Worm (Caenorhabditis elegans) whole organism, L1 larva: Measurements from ENCODE around the gene Y62E10A.6.

ENCODE experiments used
- C16A3.4 ChIP-seq: fragments of 150-350 bp; optimal IDR thresholded peaks from 2 replicates; lab custom pipeline; 2014; ENCODE audit warnings: missing biosample characterization, missing genetic modification characterization
- C34B4.2 ChIP-seq: sonication (generic microtip); optimal IDR thresholded peaks from 2 replicates; lab custom pipeline; 2017; ENCODE audit warnings: mild to moderate bottlenecking, missing genetic modification characterization, missing compliant biosample characterization
- F16B12.6 ChIP-seq: fragments of 150-350 bp; optimal IDR thresholded peaks from 2 replicates; lab custom pipeline; 2014; ENCODE audit warnings: missing biosample characterization, missing genetic modification characterization
- alr-1 ChIP-seq: fragments of 200-800 bp; sonication (Bioruptor generic); optimal IDR thresholded peaks from 2 replicates; lab custom pipeline; 2018; ENCODE audit warnings: borderline replicate concordance, mild to moderate bottlenecking, missing genetic modification characterization, missing compliant biosample characterization
- aly-2 ChIP-seq: fragments of 150-350 bp; optimal IDR thresholded peaks from 2 replicates; lab custom pipeline; 2014; ENCODE audit warnings: missing biosample characterization, missing genetic modification characterization
- ama-1 ChIP-seq: fragments of 150-350 bp; optimal IDR thresholded peaks from 2 replicates; lab custom pipeline; 2014
- blmp-1 ChIP-seq: fragments of 150-350 bp; optimal IDR thresholded peaks from 2 replicates; lab custom pipeline; 2014; ENCODE audit warnings: missing biosample characterization, missing genetic modification characterization
- ceh-8 ChIP-seq: fragments of 200-800 bp; sonication (Bioruptor generic); optimal IDR thresholded peaks from 2 replicates; lab custom pipeline; 2018; ENCODE audit warnings: mild to moderate bottlenecking, missing genetic modification characterization, moderate library complexity, missing compliant biosample characterization
- ceh-82 ChIP-seq, 3 experiments: fragments of 150-350 bp in 1 of 3; sonication (generic microtip) in 2 of 3; optimal IDR thresholded peaks; 2 replicates each; lab custom pipeline; 2014 to 2017; ENCODE audit warnings: missing biosample characterization in 3 of 3, missing genetic modification characterization in 3 of 3
- dpl-1 ChIP-seq, 3 experiments: fragments of 150-350 bp in 2 of 3; sonication (generic microtip) in 1 of 3; optimal IDR thresholded peaks; 2 replicates each; lab custom pipeline; 2014 to 2017; ENCODE audit warnings: missing biosample characterization in 3 of 3, missing genetic modification characterization in 3 of 3, missing genetic modification reagents in 3 of 3
- dsc-1 ChIP-seq: sonication (generic microtip); optimal IDR thresholded peaks from 2 replicates; lab custom pipeline; 2016; ENCODE audit warnings: mild to moderate bottlenecking, missing genetic modification characterization, missing compliant biosample characterization
- efl-3 ChIP-seq: fragments of 200-800 bp; sonication (Bioruptor generic); optimal IDR thresholded peaks from 2 replicates; lab custom pipeline; 2018; ENCODE audit warnings: mild to moderate bottlenecking, missing genetic modification characterization, missing compliant biosample characterization
- egl-27 ChIP-seq, 2 experiments: fragments of 150-350 bp in 1 of 2; sonication (generic microtip); optimal IDR thresholded peaks; 3 replicates each; lab custom pipeline; 2017 to 2018; ENCODE audit warnings: missing biosample characterization in 2 of 2, missing genetic modification characterization in 2 of 2, missing genetic modification reagents in 2 of 2
- elt-2 ChIP-seq: sonication (generic microtip); optimal IDR thresholded peaks from 2 replicates; lab custom pipeline; 2016; ENCODE audit warnings: missing genetic modification characterization, mild to moderate bottlenecking, inconsistent platforms, missing compliant biosample characterization, missing genetic modification reagents
- elt-3 ChIP-seq, 6 experiments: fragments of 150-350 bp in 1 of 6; sonication (generic microtip); optimal IDR thresholded peaks; 2 replicates each; lab custom pipeline; 2017 to 2018; ENCODE audit warnings: missing biosample characterization in 6 of 6, missing genetic modification characterization in 6 of 6, inconsistent platforms in 1 of 6
- ets-5 ChIP-seq: fragments of 200-800 bp; sonication (Bioruptor generic); IDR thresholded peaks from 2 replicates; pipeline ENCODE4 v1.3.6; 2022; ENCODE audit warnings: missing genetic modification characterization, missing compliant biosample characterization
- fkh-10 ChIP-seq: sonication (generic microtip); optimal IDR thresholded peaks from 2 replicates; lab custom pipeline; 2017; ENCODE audit warnings: missing biosample characterization, missing genetic modification reagents, missing genetic modification characterization
- hlh-17 ChIP-seq: fragments of 200-800 bp; sonication (Bioruptor generic); optimal IDR thresholded peaks from 2 replicates; lab custom pipeline; 2018; ENCODE audit warnings: missing genetic modification characterization, mild to moderate bottlenecking, missing compliant biosample characterization, moderate library complexity, borderline replicate concordance
- hlh-4 ChIP-seq: sonication (generic microtip); optimal IDR thresholded peaks from 2 replicates; lab custom pipeline; 2016; ENCODE audit warnings: mild to moderate bottlenecking, missing genetic modification characterization, missing compliant biosample characterization
- hpl-2 ChIP-seq: fragments of 150-350 bp; optimal IDR thresholded peaks from 2 replicates; lab custom pipeline; 2014; ENCODE audit warnings: missing biosample characterization, missing genetic modification reagents, missing genetic modification characterization
- irx-1 ChIP-seq: sonication (generic microtip); optimal IDR thresholded peaks from 2 replicates; lab custom pipeline; 2016; ENCODE audit warnings: missing genetic modification characterization, missing compliant biosample characterization
- jun-1 ChIP-seq: fragments of 150-350 bp; optimal IDR thresholded peaks from 2 replicates; lab custom pipeline; 2014; ENCODE audit warnings: missing biosample characterization, missing genetic modification reagents, missing genetic modification characterization
- lin-14 ChIP-seq: fragments of 200-800 bp; sonication (Bioruptor generic); optimal IDR thresholded peaks from 2 replicates; lab custom pipeline; 2018; ENCODE audit warnings: mild to moderate bottlenecking, missing genetic modification characterization, moderate library complexity, missing compliant biosample characterization
- lin-15B ChIP-seq: fragments of 150-350 bp; sonication (generic microtip); optimal IDR thresholded peaks from 3 replicates; lab custom pipeline; 2014; ENCODE audit warnings: missing biosample characterization, missing genetic modification characterization
- lin-39 ChIP-seq: fragments of 150-350 bp; optimal IDR thresholded peaks from 2 replicates; lab custom pipeline; 2014; ENCODE audit warnings: missing biosample characterization, missing genetic modification reagents, missing genetic modification characterization
- lsy-2 ChIP-seq, 2 experiments: fragments of 150-350 bp; optimal IDR thresholded peaks; 2 replicates each; lab custom pipeline; 2014; ENCODE audit warnings: missing biosample characterization in 2 of 2, missing genetic modification characterization in 2 of 2
- mdl-1 ChIP-seq, 2 experiments: fragments of 150-350 bp; optimal IDR thresholded peaks; 2 replicates each; lab custom pipeline; 2014 to 2017; ENCODE audit warnings: missing biosample characterization in 2 of 2, missing genetic modification characterization in 2 of 2, inconsistent platforms in 1 of 2
- mep-1 ChIP-seq: fragments of 150-350 bp; optimal IDR thresholded peaks from 2 replicates; lab custom pipeline; 2014; ENCODE audit warnings: missing biosample characterization, missing genetic modification characterization
- nhr-11 ChIP-seq: fragments of 150-350 bp; optimal IDR thresholded peaks from 2 replicates; lab custom pipeline; 2014; ENCODE audit warnings: missing biosample characterization, missing genetic modification characterization
- nhr-19 ChIP-seq: fragments of 200-800 bp; sonication (Bioruptor generic); conservative IDR thresholded peaks from 2 replicates; pipeline ENCODE4 v1.3.6; 2022; ENCODE audit warnings: missing genetic modification characterization, missing compliant biosample characterization
- nhr-20 ChIP-seq: sonication (generic microtip); optimal IDR thresholded peaks from 2 replicates; lab custom pipeline; 2016; ENCODE audit warnings: mild to moderate bottlenecking, missing genetic modification characterization, missing compliant biosample characterization
- nhr-28 ChIP-seq: fragments of 150-350 bp; optimal IDR thresholded peaks from 2 replicates; lab custom pipeline; 2014; ENCODE audit warnings: missing biosample characterization, missing genetic modification characterization
- nhr-47 ChIP-seq: sonication (generic microtip); optimal IDR thresholded peaks from 2 replicates; lab custom pipeline; 2016; ENCODE audit warnings: mild to moderate bottlenecking, missing genetic modification characterization, moderate library complexity, missing compliant biosample characterization
- nhr-76 ChIP-seq: sonication (generic microtip); optimal IDR thresholded peaks from 2 replicates; lab custom pipeline; 2017; ENCODE audit warnings: missing biosample characterization, missing genetic modification characterization
- nhr-77 ChIP-seq: fragments of 150-350 bp; optimal IDR thresholded peaks from 2 replicates; lab custom pipeline; 2014; ENCODE audit warnings: missing biosample characterization, missing genetic modification characterization
- nhr-84 ChIP-seq: sonication (generic microtip); optimal IDR thresholded peaks from 2 replicates; lab custom pipeline; 2017; ENCODE audit warnings: missing biosample characterization, missing genetic modification characterization
- nhr-90 ChIP-seq: sonication (generic microtip); optimal IDR thresholded peaks from 2 replicates; lab custom pipeline; 2016; ENCODE audit warnings: mild to moderate bottlenecking, missing genetic modification characterization, missing compliant biosample characterization; ENCODE audit not compliant: poor library complexity
- skn-1 ChIP-seq: fragments of 150-350 bp; optimal IDR thresholded peaks from 2 replicates; lab custom pipeline; 2014; ENCODE audit warnings: missing biosample characterization, missing genetic modification characterization
- snu-23 ChIP-seq: sonication (generic microtip); optimal IDR thresholded peaks from 2 replicates; lab custom pipeline; 2016; ENCODE audit warnings: missing genetic modification characterization, missing compliant biosample characterization
- sox-4 ChIP-seq: sonication (generic microtip); optimal IDR thresholded peaks from 2 replicates; lab custom pipeline; 2016; ENCODE audit warnings: missing genetic modification characterization, missing compliant biosample characterization
- sptf-1 ChIP-seq: fragments of 150-350 bp; optimal IDR thresholded peaks from 2 replicates; lab custom pipeline; 2014; ENCODE audit warnings: missing biosample characterization, missing genetic modification characterization
- sup-37 ChIP-seq: fragments of 200-800 bp; sonication (Bioruptor generic); optimal IDR thresholded peaks from 2 replicates; lab custom pipeline; 2018; ENCODE audit warnings: mild to moderate bottlenecking, missing genetic modification characterization, missing compliant biosample characterization
- swsn-7 ChIP-seq: sonication (generic microtip); optimal IDR thresholded peaks from 2 replicates; lab custom pipeline; 2016; ENCODE audit warnings: missing genetic modification characterization, missing compliant biosample characterization
- tbx-2 ChIP-seq: sonication (generic microtip); optimal IDR thresholded peaks from 2 replicates; lab custom pipeline; 2016; ENCODE audit warnings: missing genetic modification characterization, missing compliant biosample characterization
- tlp-1 ChIP-seq: fragments of 150-350 bp; optimal IDR thresholded peaks from 2 replicates; lab custom pipeline; 2014; ENCODE audit warnings: missing biosample characterization, missing genetic modification characterization
- unc-130 ChIP-seq: fragments of 150-350 bp; optimal IDR thresholded peaks from 2 replicates; lab custom pipeline; 2017; ENCODE audit warnings: missing biosample characterization, missing genetic modification characterization, inconsistent platforms
- unc-86 ChIP-seq: sonication (generic microtip); optimal IDR thresholded peaks from 2 replicates; lab custom pipeline; 2016; ENCODE audit warnings: missing genetic modification characterization, missing compliant biosample characterization
- unc-98 ChIP-seq: fragments of 200-800 bp; sonication (Bioruptor generic); IDR thresholded peaks from 2 replicates; pipeline ENCODE4 v1.3.6; 2022; ENCODE audit warnings: missing genetic modification characterization, missing compliant biosample characterization
- vab-15 ChIP-seq: sonication (generic microtip); optimal IDR thresholded peaks from 2 replicates; lab custom pipeline; 2017; ENCODE audit warnings: missing genotype, mild to moderate bottlenecking, missing genetic modification characterization, missing compliant biosample characterization
- xbp-1 ChIP-seq: sonication (generic microtip); optimal IDR thresholded peaks from 2 replicates; lab custom pipeline; 2016; ENCODE audit warnings: missing genetic modification characterization, missing compliant biosample characterization
- zip-4 ChIP-seq: fragments of 200-800 bp; sonication (Bioruptor generic); optimal IDR thresholded peaks from 2 replicates; lab custom pipeline; 2018; ENCODE audit warnings: mild to moderate bottlenecking, missing genetic modification characterization, moderate library complexity, missing compliant biosample characterization
- ztf-11 ChIP-seq, 2 experiments: sonication (generic microtip); optimal IDR thresholded peaks; 2 replicates each; lab custom pipeline; 2016 to 2017; ENCODE audit warnings: missing genetic modification characterization in 2 of 2, missing biosample characterization in 1 of 2, missing compliant biosample characterization in 1 of 2
- ztf-4 ChIP-seq: fragments of 150-350 bp; optimal IDR thresholded peaks from 2 replicates; lab custom pipeline; 2014; ENCODE audit warnings: missing biosample characterization, missing genetic modification characterization

Y62E10A.6 gene

DNA sequence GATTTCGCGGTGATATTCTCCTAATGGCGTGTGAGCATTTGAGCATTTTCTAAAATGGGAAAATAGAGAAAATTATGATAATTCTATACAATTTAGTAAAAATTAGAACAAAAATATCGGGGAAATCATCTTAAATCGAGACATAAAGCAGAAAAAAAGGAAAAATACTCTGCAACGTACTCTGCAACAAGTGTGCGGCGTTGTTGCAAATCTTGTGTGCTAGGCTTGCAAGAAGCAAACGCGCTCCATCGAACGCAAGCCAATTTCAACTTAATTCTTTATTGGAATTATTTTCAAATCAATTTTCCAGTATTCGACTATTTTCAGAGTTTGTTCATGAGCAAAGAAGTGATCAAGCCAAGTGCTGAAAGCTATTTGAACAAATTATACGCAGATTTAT, 14.2 kb downstream of the Y62E10A.6 start, which contains the start of the genes Y62E10A.20, Y62E10A.23 and mdt-9:
Gene Y62E10A.20 (minus strand): TSS at position 49 of the 400 bp plus-strand sequence.
Gene Y62E10A.23 (plus strand): TSS at position 282 of the 400 bp plus-strand sequence.
Gene mdt-9 (plus strand): TSS at position 338 of the 400 bp plus-strand sequence.
- peak; percentile 69 for TF ChIP-seq unc-86 (tag; lab: Kevin White, UChicago)
- no peak for TF ChIP-seq hlh-17
- no peak for TF ChIP-seq efl-3 (GFP tag; lab: Kevin White, UChicago)
- TF ChIP-seq sup-37: no peak
- peak in 1 of 2 experiments; percentile 69 for TF ChIP-seq mdl-1 (tag; optimal IDR thresholded peaks at IDR 0.05; lab: Kevin White, UChicago)
- peak; percentile 41 for TF ChIP-seq nhr-77 (tag; lab: Kevin White, UChicago)
- TF ChIP-seq unc-98 (GFP tag; lab: Robert Waterston, UW): no peak
- peak; percentile 78 for TF ChIP-seq dsc-1 (tag; lab: Kevin White, UChicago)
- peak; percentile 72 for TF ChIP-seq nhr-20 (tag; lab: Kevin White, UChicago)
- TF ChIP-seq nhr-11 (tag; lab: Kevin White, UChicago): no peak
- TF ChIP-seq jun-1 (tag; lab: Kevin White, UChicago): peak; percentile 64
- peak; percentile 47 for TF ChIP-seq hpl-2
- TF ChIP-seq ztf-4 (tag; lab: Kevin White, UChicago): no peak
- no peak for TF ChIP-seq zip-4 (GFP tag; lab: Kevin White, UChicago)
- peak; percentile 63 to 76 (median 75) for TF ChIP-seq dpl-1 (GFP tag; optimal IDR thresholded peaks at IDR 0.05; lab: Kevin White, UChicago)
- TF ChIP-seq nhr-47: peak; percentile 84
- TF ChIP-seq nhr-90: peak; percentile 65
- peak; percentile 76 for TF ChIP-seq lin-14 (GFP tag; lab: Kevin White, UChicago)
- peak; percentile 69 to 86 (median 80) for TF ChIP-seq ceh-82 (tag; optimal IDR thresholded peaks at IDR 0.05; lab: Kevin White, UChicago)
- TF ChIP-seq elt-2 (tag; lab: Kevin White, UChicago): peak; percentile 12
- no peak for TF ChIP-seq C34B4.2 (tag; lab: Kevin White, UChicago)
- peak in 1 of 2 experiments; percentile 47 for TF ChIP-seq ztf-11 (tag; optimal IDR thresholded peaks at IDR 0.05; lab: Kevin White, UChicago)
- TF ChIP-seq mep-1 (tag; lab: Kevin White, UChicago): peak; percentile 67
- TF ChIP-seq skn-1 (tag; lab: Kevin White, UChicago): peak; percentile 90
- TF ChIP-seq sox-4 (tag; lab: Kevin White, UChicago): peak; percentile 18
- TF ChIP-seq ceh-8 (GFP tag; lab: Kevin White, UChicago): no peak
- peak; percentile 69 for TF ChIP-seq vab-15 (tag; lab: Kevin White, UChicago)
- no peak for TF ChIP-seq alr-1 (tag; lab: Kevin White, UChicago)
- peak; percentile 83 for TF ChIP-seq snu-23
- peak; percentile 58 for TF ChIP-seq lin-39 (tag; lab: Kevin White, UChicago)
- peak; percentile 42 for TF ChIP-seq aly-2 (tag; lab: Kevin White, UChicago)
- TF ChIP-seq swsn-7 (tag; lab: Kevin White, UChicago): peak; percentile 74
- peak; percentile 90 for TF ChIP-seq unc-130 (tag; lab: Kevin White, UChicago)
- TF ChIP-seq lsy-2 (tag; optimal IDR thresholded peaks at IDR 0.05; lab: Kevin White, UChicago): peak; percentile 81 to 91
- TF ChIP-seq C16A3.4: peak; percentile 94
- TF ChIP-seq nhr-28 (tag; lab: Kevin White, UChicago): no peak
- TF ChIP-seq ama-1: no peak
- TF ChIP-seq sptf-1 (tag; lab: Kevin White, UChicago): no peak
- TF ChIP-seq nhr-19 (GFP tag; lab: Robert Waterston, UW): peak; percentile 74
- TF ChIP-seq fkh-10 (GFP tag; lab: Kevin White, UChicago): no peak
- no peak for TF ChIP-seq egl-27 (tag; optimal IDR thresholded peaks at IDR 0.05; lab: Kevin White, UChicago)
- TF ChIP-seq blmp-1: peak; percentile 75
- peak in 2 of 6 experiments; percentile 39 to 61 for TF ChIP-seq elt-3 (tag; optimal IDR thresholded peaks at IDR 0.05; lab: Kevin White, UChicago)
- TF ChIP-seq hlh-4 (tag; lab: Kevin White, UChicago): no peak
- peak; percentile 75 for TF ChIP-seq xbp-1
- no peak for TF ChIP-seq nhr-76 (tag; lab: Kevin White, UChicago)
- TF ChIP-seq tbx-2 (tag; lab: Kevin White, UChicago): peak; percentile 75
- TF ChIP-seq ets-5: no peak
- TF ChIP-seq irx-1 (tag; lab: Kevin White, UChicago): peak; percentile 54
- TF ChIP-seq nhr-84 (tag; lab: Kevin White, UChicago): no peak
- no peak for TF ChIP-seq tlp-1
- TF ChIP-seq lin-15B (tag; lab: Kevin White, UChicago): peak; percentile 89
- peak; percentile 19 for TF ChIP-seq F16B12.6 (tag; lab: Kevin White, UChicago)
